Worm (Caenorhabditis elegans) whole organism, L1 larva: ENCODE results near the gene hlh-12.

Source experiments
- C04F5.9 ChIP-seq: sonication (generic microtip); optimal IDR thresholded peaks from 2 replicates; lab custom pipeline; 2016; ENCODE audit warnings: missing genetic modification characterization, missing compliant biosample characterization
- aha-1 ChIP-seq: fragments of 150-350 bp; optimal IDR thresholded peaks from 2 replicates; lab custom pipeline; 2014; ENCODE audit warnings: missing biosample characterization, missing genetic modification characterization
- alr-1 ChIP-seq: fragments of 200-800 bp; sonication (Bioruptor generic); optimal IDR thresholded peaks from 2 replicates; lab custom pipeline; 2018; ENCODE audit warnings: borderline replicate concordance, mild to moderate bottlenecking, missing genetic modification characterization, missing compliant biosample characterization
- aly-2 ChIP-seq: fragments of 150-350 bp; optimal IDR thresholded peaks from 2 replicates; lab custom pipeline; 2014; ENCODE audit warnings: missing biosample characterization, missing genetic modification characterization
- ama-1 ChIP-seq: fragments of 150-350 bp; optimal IDR thresholded peaks from 2 replicates; lab custom pipeline; 2014
- blmp-1 ChIP-seq: fragments of 150-350 bp; optimal IDR thresholded peaks from 2 replicates; lab custom pipeline; 2014; ENCODE audit warnings: missing biosample characterization, missing genetic modification characterization
- ceh-8 ChIP-seq: fragments of 200-800 bp; sonication (Bioruptor generic); optimal IDR thresholded peaks from 2 replicates; lab custom pipeline; 2018; ENCODE audit warnings: mild to moderate bottlenecking, missing genetic modification characterization, moderate library complexity, missing compliant biosample characterization
- ceh-82 ChIP-seq, 3 experiments: fragments of 150-350 bp in 1 of 3; sonication (generic microtip) in 2 of 3; optimal IDR thresholded peaks; 2 replicates each; lab custom pipeline; 2014 to 2017; ENCODE audit warnings: missing biosample characterization in 3 of 3, missing genetic modification characterization in 3 of 3
- ceh-88 ChIP-seq: fragments of 200-800 bp; sonication (Bioruptor generic); IDR thresholded peaks from 2 replicates; pipeline ENCODE4 v1.3.6; 2022; ENCODE audit warnings: missing genetic modification characterization, missing compliant biosample characterization
- ces-1 ChIP-seq: fragments of 150-350 bp; optimal IDR thresholded peaks from 2 replicates; lab custom pipeline; 2014; ENCODE audit warnings: missing biosample characterization, missing genetic modification reagents, missing genetic modification characterization
- dpl-1 ChIP-seq, 3 experiments: fragments of 150-350 bp in 2 of 3; sonication (generic microtip) in 1 of 3; optimal IDR thresholded peaks; 2 replicates each; lab custom pipeline; 2014 to 2017; ENCODE audit warnings: missing biosample characterization in 3 of 3, missing genetic modification characterization in 3 of 3, missing genetic modification reagents in 3 of 3
- dsc-1 ChIP-seq: sonication (generic microtip); optimal IDR thresholded peaks from 2 replicates; lab custom pipeline; 2016; ENCODE audit warnings: mild to moderate bottlenecking, missing genetic modification characterization, missing compliant biosample characterization
- efl-1 ChIP-seq, 4 experiments: fragments of 150-350 bp; optimal IDR thresholded peaks in 3 of 4; peaks in 1 of 4; 1 replicate in 1 of 4; 2 replicates in 3 of 4; lab custom pipeline; 2014; ENCODE audit warnings: missing biosample characterization in 2 of 4, missing genetic modification characterization in 2 of 4, missing genetic modification reagents in 2 of 4
- egl-13 ChIP-seq: sonication (generic microtip); optimal IDR thresholded peaks from 2 replicates; lab custom pipeline; 2016; ENCODE audit warnings: missing genotype, missing genetic modification reagents, missing genetic modification characterization, missing compliant biosample characterization
- egl-27 ChIP-seq, 2 experiments: fragments of 150-350 bp in 1 of 2; sonication (generic microtip); optimal IDR thresholded peaks; 3 replicates each; lab custom pipeline; 2017 to 2018; ENCODE audit warnings: missing biosample characterization in 2 of 2, missing genetic modification characterization in 2 of 2, missing genetic modification reagents in 2 of 2
- elt-3 ChIP-seq, 6 experiments: fragments of 150-350 bp in 1 of 6; sonication (generic microtip); optimal IDR thresholded peaks; 2 replicates each; lab custom pipeline; 2017 to 2018; ENCODE audit warnings: missing biosample characterization in 6 of 6, missing genetic modification characterization in 6 of 6, inconsistent platforms in 1 of 6
- fkh-10 ChIP-seq: sonication (generic microtip); optimal IDR thresholded peaks from 2 replicates; lab custom pipeline; 2017; ENCODE audit warnings: missing biosample characterization, missing genetic modification reagents, missing genetic modification characterization
- isw-1 ChIP-seq: fragments of 200-800 bp; sonication (Bioruptor generic); IDR thresholded peaks from 2 replicates; pipeline ENCODE4 v1.3.6; 2022; ENCODE audit warnings: missing genetic modification characterization, missing compliant biosample characterization
- jun-1 ChIP-seq: fragments of 150-350 bp; optimal IDR thresholded peaks from 2 replicates; lab custom pipeline; 2014; ENCODE audit warnings: missing biosample characterization, missing genetic modification reagents, missing genetic modification characterization
- lin-14 ChIP-seq: fragments of 200-800 bp; sonication (Bioruptor generic); optimal IDR thresholded peaks from 2 replicates; lab custom pipeline; 2018; ENCODE audit warnings: mild to moderate bottlenecking, missing genetic modification characterization, moderate library complexity, missing compliant biosample characterization
- lsy-2 ChIP-seq, 2 experiments: fragments of 150-350 bp; optimal IDR thresholded peaks; 2 replicates each; lab custom pipeline; 2014; ENCODE audit warnings: missing biosample characterization in 2 of 2, missing genetic modification characterization in 2 of 2
- mdl-1 ChIP-seq, 2 experiments: fragments of 150-350 bp; optimal IDR thresholded peaks; 2 replicates each; lab custom pipeline; 2014 to 2017; ENCODE audit warnings: missing biosample characterization in 2 of 2, missing genetic modification characterization in 2 of 2, inconsistent platforms in 1 of 2
- mef-2 ChIP-seq: fragments of 150-350 bp; optimal IDR thresholded peaks from 2 replicates; lab custom pipeline; 2014; ENCODE audit warnings: missing biosample characterization, missing genetic modification characterization
- nhr-11 ChIP-seq: fragments of 150-350 bp; optimal IDR thresholded peaks from 2 replicates; lab custom pipeline; 2014; ENCODE audit warnings: missing biosample characterization, missing genetic modification characterization
- nhr-12 ChIP-seq: sonication (generic microtip); optimal IDR thresholded peaks from 2 replicates; lab custom pipeline; 2017; ENCODE audit warnings: missing biosample characterization, missing genetic modification characterization
- nhr-19 ChIP-seq: fragments of 200-800 bp; sonication (Bioruptor generic); conservative IDR thresholded peaks from 2 replicates; pipeline ENCODE4 v1.3.6; 2022; ENCODE audit warnings: missing genetic modification characterization, missing compliant biosample characterization
- nhr-20 ChIP-seq: sonication (generic microtip); optimal IDR thresholded peaks from 2 replicates; lab custom pipeline; 2016; ENCODE audit warnings: mild to moderate bottlenecking, missing genetic modification characterization, missing compliant biosample characterization
- nhr-28 ChIP-seq: fragments of 150-350 bp; optimal IDR thresholded peaks from 2 replicates; lab custom pipeline; 2014; ENCODE audit warnings: missing biosample characterization, missing genetic modification characterization
- nhr-47 ChIP-seq: sonication (generic microtip); optimal IDR thresholded peaks from 2 replicates; lab custom pipeline; 2016; ENCODE audit warnings: mild to moderate bottlenecking, missing genetic modification characterization, moderate library complexity, missing compliant biosample characterization
- nhr-71 ChIP-seq: sonication (generic microtip); optimal IDR thresholded peaks from 2 replicates; lab custom pipeline; 2016; ENCODE audit warnings: mild to moderate bottlenecking, missing genetic modification characterization, moderate library complexity, missing compliant biosample characterization
- nhr-76 ChIP-seq: sonication (generic microtip); optimal IDR thresholded peaks from 2 replicates; lab custom pipeline; 2017; ENCODE audit warnings: missing biosample characterization, missing genetic modification characterization
- nhr-85 ChIP-seq: sonication (generic microtip); peaks from one replicate; lab custom pipeline; 2016; ENCODE audit warnings: missing genetic modification characterization, inconsistent platforms, missing compliant biosample characterization
- nhr-90 ChIP-seq: sonication (generic microtip); optimal IDR thresholded peaks from 2 replicates; lab custom pipeline; 2016; ENCODE audit warnings: mild to moderate bottlenecking, missing genetic modification characterization, missing compliant biosample characterization; ENCODE audit not compliant: poor library complexity
- skn-1 ChIP-seq: fragments of 150-350 bp; optimal IDR thresholded peaks from 2 replicates; lab custom pipeline; 2014; ENCODE audit warnings: missing biosample characterization, missing genetic modification characterization
- snu-23 ChIP-seq: sonication (generic microtip); optimal IDR thresholded peaks from 2 replicates; lab custom pipeline; 2016; ENCODE audit warnings: missing genetic modification characterization, missing compliant biosample characterization
- tbx-2 ChIP-seq: sonication (generic microtip); optimal IDR thresholded peaks from 2 replicates; lab custom pipeline; 2016; ENCODE audit warnings: missing genetic modification characterization, missing compliant biosample characterization
- unc-130 ChIP-seq: fragments of 150-350 bp; optimal IDR thresholded peaks from 2 replicates; lab custom pipeline; 2017; ENCODE audit warnings: missing biosample characterization, missing genetic modification characterization, inconsistent platforms
- unc-30 ChIP-seq: sonication (generic microtip); optimal IDR thresholded peaks from 2 replicates; lab custom pipeline; 2017; ENCODE audit warnings: missing biosample characterization, missing genetic modification characterization
- vab-15 ChIP-seq: sonication (generic microtip); optimal IDR thresholded peaks from 2 replicates; lab custom pipeline; 2017; ENCODE audit warnings: missing genotype, mild to moderate bottlenecking, missing genetic modification characterization, missing compliant biosample characterization
- xbp-1 ChIP-seq: sonication (generic microtip); optimal IDR thresholded peaks from 2 replicates; lab custom pipeline; 2016; ENCODE audit warnings: missing genetic modification characterization, missing compliant biosample characterization
- zag-1 ChIP-seq: fragments of 150-350 bp; optimal IDR thresholded peaks from 2 replicates; lab custom pipeline; 2014; ENCODE audit warnings: missing biosample characterization, missing genetic modification characterization

Gene hlh-12

DNA sequence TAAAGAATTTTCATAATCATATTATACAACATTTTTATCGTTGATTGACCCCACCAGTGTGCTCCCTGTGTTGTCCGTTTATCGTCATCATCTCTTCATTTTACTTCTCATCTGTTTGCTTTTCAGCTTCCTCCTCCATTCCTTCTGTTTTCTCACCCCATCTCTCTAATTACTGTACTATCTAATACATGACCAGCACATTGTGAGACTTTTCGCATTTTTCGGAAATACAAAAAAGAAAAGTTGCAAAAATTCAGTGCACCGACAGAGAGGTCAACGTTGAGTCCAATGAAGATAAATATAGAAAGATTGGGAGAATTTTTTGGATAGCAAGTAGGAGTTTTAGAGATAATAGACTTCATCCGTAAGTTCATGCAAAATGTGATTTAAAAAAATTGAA, 40.7 kb upstream of the hlh-12 start:
- TF ChIP-seq efl-1 (optimal IDR thresholded peaks at IDR 0.05; lab: Kevin White, UChicago), result no peak
- peak in 1 of 2 experiments; percentile 57 for TF ChIP-seq efl-1 (GFP tag; optimal IDR thresholded peaks at IDR 0.05 in 1 of 2; lab: Kevin White, UChicago)
- no peak for TF ChIP-seq lin-14 (GFP tag; lab: Kevin White, UChicago)
- TF ChIP-seq, all 84 proteins: peak for 1

DNA sequence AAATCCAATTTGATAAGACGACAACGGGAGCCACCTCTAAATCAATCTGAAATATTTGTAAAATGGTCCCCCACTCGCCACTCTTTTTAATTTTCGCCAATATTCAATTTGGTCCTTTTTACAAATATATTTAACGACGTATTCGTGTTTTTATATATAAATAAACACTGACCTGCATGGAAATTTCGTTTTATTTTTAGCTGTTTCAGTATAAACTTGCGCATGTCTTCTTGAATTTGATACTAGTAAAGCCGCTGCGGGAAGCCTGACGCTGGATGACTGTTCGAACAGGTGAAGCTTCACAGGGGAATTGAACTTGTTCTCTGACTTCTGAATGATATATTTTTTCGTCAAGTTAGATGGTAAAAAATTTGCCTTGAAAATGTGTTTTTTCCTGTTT, 35.3 kb upstream of the hlh-12 start:
- TF ChIP-seq ama-1 (lab: Kevin White, UChicago) (no peak), nhr-12 (no peak), isw-1 (GFP tag; lab: Robert Waterston, UW) (no peak), alr-1 (tag; lab: Kevin White, UChicago) (no peak), unc-30 (tag; lab: Kevin White, UChicago) (no peak), nhr-76 (tag; lab: Kevin White, UChicago) (no peak)
- TF ChIP-seq, all 84 proteins: peak for 0

DNA sequence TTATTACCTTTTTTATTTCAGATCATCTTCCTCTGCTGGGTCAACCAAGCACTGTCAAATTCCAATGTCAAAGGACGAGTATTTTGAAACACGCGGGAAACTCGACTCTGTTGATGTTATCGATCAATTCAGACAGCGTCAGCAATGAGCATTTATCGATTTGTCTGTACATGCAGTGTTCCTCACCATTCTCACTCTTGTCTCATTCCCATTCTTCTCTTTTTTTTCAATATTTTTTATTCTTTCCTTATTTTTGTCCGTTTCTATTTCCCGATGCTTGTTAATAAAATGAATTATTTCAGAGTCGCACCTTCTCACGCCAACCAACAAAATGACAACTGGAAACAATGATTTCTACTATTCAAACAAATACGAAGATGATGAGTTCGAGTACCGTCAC, 34.4 kb upstream of the hlh-12 start, which contains the start of gene cks-1:
cks-1 (plus strand) TSS at position 301 of the 400 bp plus-strand sequence.
- no peak for TF ChIP-seq efl-1 (optimal IDR thresholded peaks at IDR 0.05; lab: Kevin White, UChicago)
- TF ChIP-seq efl-1 (GFP tag; optimal IDR thresholded peaks at IDR 0.05 in 1 of 2; lab: Kevin White, UChicago), result no peak
- no peak for TF ChIP-seq alr-1 (tag; lab: Kevin White, UChicago)
- TF ChIP-seq ama-1 (lab: Kevin White, UChicago), result no peak
- TF ChIP-seq nhr-28 (tag; lab: Kevin White, UChicago), result no peak
- TF ChIP-seq unc-130 (tag; lab: Kevin White, UChicago), result no peak
- TF ChIP-seq ceh-88 (GFP tag; lab: Robert Waterston, UW), result no peak
- TF ChIP-seq egl-13 (tag; lab: Kevin White, UChicago), result no peak
- TF ChIP-seq, all 84 proteins: peak for 0

DNA sequence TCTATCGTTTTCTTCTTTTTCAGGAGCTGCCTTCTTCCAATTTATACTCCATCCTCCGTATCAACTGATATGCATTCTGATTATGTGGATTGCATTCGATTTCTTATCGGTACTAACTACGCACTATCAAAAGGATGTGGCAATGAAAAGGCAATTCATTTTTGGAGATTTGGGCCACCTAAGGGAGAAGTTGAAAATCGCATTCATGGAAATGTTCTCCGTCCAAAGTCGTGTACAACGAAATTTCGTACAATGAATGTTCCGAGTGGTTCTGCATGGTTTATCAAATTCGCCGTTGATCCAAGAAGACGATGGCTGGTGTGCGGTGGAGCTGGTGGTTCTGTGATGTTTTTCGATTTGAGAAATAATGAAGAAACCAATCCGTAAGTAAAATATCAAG, 33.4 kb upstream of the hlh-12 start, which contains the start of gene C09G4.4:
C09G4.4 (plus strand) TSS at position 301 of the 400 bp plus-strand sequence.
- TF ChIP-seq ceh-82 (tag; optimal IDR thresholded peaks at IDR 0.05; lab: Kevin White, UChicago) (no peak), snu-23 (no peak), tbx-2 (tag; lab: Kevin White, UChicago) (no peak), xbp-1 (no peak), aha-1 (tag; lab: Kevin White, UChicago) (no peak), ceh-8 (GFP tag; lab: Kevin White, UChicago) (no peak), nhr-90 (tag; lab: Kevin White, UChicago) (no peak), nhr-11 (tag; lab: Kevin White, UChicago) (no peak), efl-1 (optimal IDR thresholded peaks at IDR 0.05; lab: Kevin White, UChicago) (no peak), efl-1 (GFP tag; optimal IDR thresholded peaks at IDR 0.05 in 1 of 2; lab: Kevin White, UChicago) (no peak), zag-1 (no peak)
- TF ChIP-seq, all 84 proteins: peak for 0

DNA sequence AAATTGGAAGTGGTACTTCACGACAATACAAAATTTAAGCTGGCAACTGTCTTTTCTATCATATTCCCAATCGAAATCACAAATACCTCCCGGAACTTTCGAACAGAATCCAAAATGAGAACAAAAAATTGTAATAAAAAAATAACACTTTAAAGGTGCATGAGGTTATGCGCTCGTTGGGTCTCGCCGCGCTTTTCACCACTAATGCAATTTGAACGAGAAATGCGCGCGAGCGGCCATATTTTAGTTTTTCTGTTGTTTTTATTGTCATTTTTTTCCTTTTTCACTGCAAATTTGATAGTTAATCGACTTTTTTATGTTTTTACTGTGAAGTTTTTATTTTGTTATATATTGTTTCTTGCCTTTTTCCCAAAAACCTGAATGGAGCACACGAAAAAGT, 31.8 kb upstream of the hlh-12 start, which contains the start of gene mes-6:
mes-6 (plus strand) TSS at position 229 of the 400 bp plus-strand sequence.
- TF ChIP-seq blmp-1 (tag; lab: Kevin White, UChicago), result peak; percentile 31
- TF ChIP-seq nhr-71 (tag; lab: Kevin White, UChicago), result peak; percentile 42
- TF ChIP-seq snu-23, result peak; percentile 58
- peak; percentile 16 for TF ChIP-seq dsc-1 (tag; lab: Kevin White, UChicago)
- peak; percentile 42 for TF ChIP-seq unc-130 (tag; lab: Kevin White, UChicago)
- TF ChIP-seq mdl-1 (tag; optimal IDR thresholded peaks at IDR 0.05; lab: Kevin White, UChicago), result peak in 1 of 2 experiments; percentile 19
- no peak for TF ChIP-seq nhr-90 (tag; lab: Kevin White, UChicago)
- no peak for TF ChIP-seq ceh-88 (GFP tag; lab: Robert Waterston, UW)
- peak; percentile 17 for TF ChIP-seq jun-1 (tag; lab: Kevin White, UChicago)
- peak; percentile 27 for TF ChIP-seq tbx-2 (tag; lab: Kevin White, UChicago)
- peak; percentile 42 for TF ChIP-seq lin-14 (GFP tag; lab: Kevin White, UChicago)
- peak; percentile 46 for TF ChIP-seq ces-1 (GFP tag; lab: Kevin White, UChicago)
- peak; percentile 19 for TF ChIP-seq fkh-10 (GFP tag; lab: Kevin White, UChicago)
- TF ChIP-seq dpl-1 (GFP tag; optimal IDR thresholded peaks at IDR 0.05; lab: Kevin White, UChicago), result peak; percentile 84 to 90 (median 87)
- peak; percentile 16; the same call in 1 of the 2 replicates for TF ChIP-seq nhr-19 (GFP tag; lab: Robert Waterston, UW)
- TF ChIP-seq aly-2, result no peak
- TF ChIP-seq elt-3 (tag; optimal IDR thresholded peaks at IDR 0.05; lab: Kevin White, UChicago), result peak in 1 of 6 experiments; percentile 62
- peak; percentile 43 for TF ChIP-seq xbp-1
- peak; percentile 43 for TF ChIP-seq nhr-85
- TF ChIP-seq vab-15, result peak; percentile 19
- TF ChIP-seq mef-2 (tag; lab: Kevin White, UChicago), result no peak
- no peak for TF ChIP-seq nhr-28 (tag; lab: Kevin White, UChicago)
- TF ChIP-seq nhr-20 (tag; lab: Kevin White, UChicago), result peak; percentile 29
- no peak for TF ChIP-seq egl-27 (tag; optimal IDR thresholded peaks at IDR 0.05; lab: Kevin White, UChicago)
- TF ChIP-seq lsy-2 (tag; optimal IDR thresholded peaks at IDR 0.05; lab: Kevin White, UChicago), result peak; percentile 68 to 77
- TF ChIP-seq C04F5.9, result no peak
- TF ChIP-seq skn-1 (tag; lab: Kevin White, UChicago), result peak; percentile 33
- TF ChIP-seq nhr-47 (tag; lab: Kevin White, UChicago), result peak; percentile 45
